Worm (Caenorhabditis elegans): ENCODE results near the gene miro-1.

- no peak for TF ChIP-seq nhr-237 (tag; optimal IDR thresholded peaks at IDR 0.05)
- no peak for TF ChIP-seq nhr-12 (tag; optimal IDR thresholded peaks at IDR 0.05)
- TF ChIP-seq fos-1 (tag; optimal IDR thresholded peaks at IDR 0.05), result no peak
- TF ChIP-seq lin-13 (GFP tag; optimal IDR thresholded peaks at IDR 0.05), result no peak
- no peak for TF ChIP-seq alr-1 (tag; optimal IDR thresholded peaks at IDR 0.05)
- no peak for TF ChIP-seq mdl-1 (tag; optimal IDR thresholded peaks at IDR 0.05)
- TF ChIP-seq nhr-25 (tag; optimal IDR thresholded peaks at IDR 0.05), result no peak
- TF ChIP-seq nhr-23 (tag; optimal IDR thresholded peaks at IDR 0.05), result no peak
- no peak for TF ChIP-seq snpc-4 (tag; optimal IDR thresholded peaks at IDR 0.05)
- TF ChIP-seq blmp-1 (tag; optimal IDR thresholded peaks at IDR 0.05; ENCODE audit: insufficient read depth), result no peak
- TF ChIP-seq lin-39 (tag; optimal IDR thresholded peaks at IDR 0.05), result no peak
- TF ChIP-seq lin-11 (tag; optimal IDR thresholded peaks at IDR 0.05), result no peak
- TF ChIP-seq zag-1 (tag; optimal IDR thresholded peaks at IDR 0.05), result no peak
- no peak for TF ChIP-seq ztf-11 (tag; optimal IDR thresholded peaks at IDR 0.05)
These were observed 42.3 kb downstream of the miro-1 start for ce11 chrIV:4673332-4673731.

Data from whole organism, L2 larva.